Worm (Caenorhabditis elegans): ENCODE results near the gene phlp-2.

DNA sequence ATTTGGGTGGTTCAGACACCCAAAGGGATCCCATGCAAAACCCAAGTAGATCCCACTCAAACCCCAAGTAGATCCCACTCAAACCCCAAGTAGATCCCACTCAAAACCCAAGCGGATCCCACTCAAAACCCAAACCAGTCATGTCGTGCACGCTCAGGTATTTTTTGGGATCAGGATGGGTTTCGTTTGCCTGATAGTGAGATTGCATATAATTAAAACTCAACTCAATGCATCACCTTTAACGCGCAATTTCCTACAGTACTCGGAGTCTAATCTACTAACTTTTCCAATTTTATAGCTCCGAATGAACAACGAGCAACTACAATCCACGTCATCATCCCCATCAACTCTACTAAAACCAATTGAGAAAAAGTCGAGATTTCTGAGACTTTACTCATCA lies at the start of gene phlp-2:
- no peak for TF ChIP-seq nhr-90 (tag; optimal IDR thresholded peaks at IDR 0.05)
- no peak for TF ChIP-seq K12H6.12 (tag; optimal IDR thresholded peaks at IDR 0.05)
- no peak for TF ChIP-seq B0261.1 (tag; optimal IDR thresholded peaks at IDR 0.05)
- no peak for TF ChIP-seq F57A8.1 (GFP tag; optimal IDR thresholded peaks at IDR 0.05)
